Fruit fly (Drosophila melanogaster) whole organism, prepupa: ENCODE data around the gene CG14074.

Experiments used
- CG10669 ChIP-seq: fragments of 200-800 bp; sonication (Bioruptor generic); optimal IDR thresholded peaks from 3 replicates; lab custom pipeline; 2018; ENCODE audit warnings: missing biosample characterization, mild to moderate bottlenecking, missing genetic modification characterization, moderate library complexity
- CG11294 ChIP-seq: fragments of 200-800 bp; sonication (Bioruptor generic); IDR thresholded peaks from 2 replicates; pipeline ENCODE4 v1.3.6; 2022; ENCODE audit warnings: missing biosample characterization, missing genetic modification characterization
- CG16779 ChIP-seq: fragments of 200-800 bp; sonication (Bioruptor generic); optimal IDR thresholded peaks from 3 replicates; lab custom pipeline; 2017; ENCODE audit warnings: missing biosample characterization, mild to moderate bottlenecking, missing genetic modification characterization
- CG8119 ChIP-seq: fragments of 200-800 bp; sonication (Bioruptor generic); IDR thresholded peaks from 3 replicates; pipeline ENCODE4 v1.3.6; 2022; ENCODE audit warnings: missing biosample characterization, missing genetic modification characterization
- Ets96B ChIP-seq: fragments of 200-800 bp; optimal IDR thresholded peaks from 2 replicates; lab custom pipeline; 2019; ENCODE audit warnings: missing biosample characterization, mild to moderate bottlenecking, missing genetic modification characterization, moderate library complexity
- Gug ChIP-seq: fragments of 200-800 bp; sonication (Bioruptor generic); IDR thresholded peaks from 2 replicates; pipeline ENCODE4 v1.3.6; 2022; ENCODE audit warnings: missing biosample characterization, missing genetic modification characterization
- Hr39 ChIP-seq: fragments of 200-800 bp; sonication (Bioruptor generic); optimal IDR thresholded peaks from 2 replicates; lab custom pipeline; 2016; ENCODE audit warnings: missing biosample characterization, missing genetic modification characterization
- Lpt ChIP-seq: fragments of 200-800 bp; sonication (Bioruptor generic); optimal IDR thresholded peaks from 3 replicates; lab custom pipeline; 2016; ENCODE audit warnings: missing biosample characterization, missing genetic modification characterization
- Met ChIP-seq: fragments of 200-800 bp; sonication (Bioruptor generic); optimal IDR thresholded peaks from 3 replicates; lab custom pipeline; 2016; ENCODE audit warnings: missing biosample characterization, missing genetic modification characterization
- OdsH ChIP-seq: fragments of 200-800 bp; sonication (Bioruptor generic); optimal IDR thresholded peaks from 3 replicates; lab custom pipeline; 2016; ENCODE audit warnings: missing biosample characterization, missing genetic modification characterization
- dsx ChIP-seq: fragments of 200-800 bp; optimal IDR thresholded peaks from 3 replicates; lab custom pipeline; 2019; ENCODE audit warnings: missing biosample characterization, mild to moderate bottlenecking, missing genetic modification characterization, moderate library complexity; ENCODE audit not compliant: poor library complexity, severe bottlenecking
- eg ChIP-seq: fragments of 200-800 bp; sonication (Bioruptor generic); IDR thresholded peaks from 3 replicates; pipeline ENCODE4 v1.3.6; 2022; ENCODE audit warnings: missing biosample characterization, missing genetic modification characterization
- spab ChIP-seq: fragments of 200-800 bp; sonication (Bioruptor generic); optimal IDR thresholded peaks from 2 replicates; lab custom pipeline; 2017; ENCODE audit warnings: missing biosample characterization, mild to moderate bottlenecking, missing genetic modification characterization, missing genetic modification reagents

dm6 chr3L:18839996-18840369, 26.0 kb upstream of the CG14074 start:
- TF ChIP-seq eg (GFP tag; lab: Robert Waterston, UW) (no peak), Ets96B (tag; lab: Kevin White, UChicago) (no peak), CG8119 (GFP tag; lab: Robert Waterston, UW) (no peak), dsx (GFP tag; lab: Kevin White, UChicago) (no peak), CG10669 (GFP tag; lab: Kevin White, UChicago) (no peak), Lpt (GFP tag; lab: Kevin White, UChicago) (no peak), CG11294 (GFP tag; lab: Robert Waterston, UW) (no peak), spab (GFP tag; lab: Kevin White, UChicago) (no peak), Gug (GFP tag; lab: Robert Waterston, UW) (no peak), CG16779 (tag; lab: Kevin White, UChicago) (no peak), Hr39 (GFP tag; lab: Kevin White, UChicago) (no peak), Met (no peak), OdsH (GFP tag; lab: Kevin White, UChicago) (no peak)
